Fruit fly (Drosophila melanogaster) whole organism, pupa: ENCODE results near the gene sro.

Source experiments
- CG12605 ChIP-seq: fragments of 200-800 bp; sonication (Bioruptor generic); IDR thresholded peaks from 2 replicates; pipeline ENCODE4 v1.3.6; 2022; ENCODE audit warnings: missing biosample characterization, missing genetic modification characterization
- CG17806 ChIP-seq: fragments of 200-800 bp; sonication (Bioruptor generic); optimal IDR thresholded peaks from 2 replicates; lab custom pipeline; 2018; ENCODE audit warnings: missing biosample characterization, mild to moderate bottlenecking, missing genetic modification characterization, moderate library complexity
- CG32121 ChIP-seq: fragments of 200-800 bp; sonication (Bioruptor generic); IDR thresholded peaks from 2 replicates; pipeline ENCODE4 v1.3.6; 2022; ENCODE audit warnings: missing biosample characterization, missing genetic modification characterization
- CG8301 ChIP-seq: fragments of 200-800 bp; sonication (Bioruptor generic); optimal IDR thresholded peaks from 2 replicates; lab custom pipeline; 2018; ENCODE audit warnings: missing biosample characterization, mild to moderate bottlenecking, missing genetic modification characterization
- gl ChIP-seq: fragments of 200-800 bp; sonication (Bioruptor generic); optimal IDR thresholded peaks from 2 replicates; lab custom pipeline; 2018; ENCODE audit warnings: missing biosample characterization, mild to moderate bottlenecking, missing genetic modification characterization
- rn ChIP-seq: fragments of 200-800 bp; sonication (Bioruptor generic); IDR thresholded peaks from 2 replicates; pipeline ENCODE4 v1.3.6; 2022; ENCODE audit warnings: missing biosample characterization, missing genetic modification characterization

DNA sequence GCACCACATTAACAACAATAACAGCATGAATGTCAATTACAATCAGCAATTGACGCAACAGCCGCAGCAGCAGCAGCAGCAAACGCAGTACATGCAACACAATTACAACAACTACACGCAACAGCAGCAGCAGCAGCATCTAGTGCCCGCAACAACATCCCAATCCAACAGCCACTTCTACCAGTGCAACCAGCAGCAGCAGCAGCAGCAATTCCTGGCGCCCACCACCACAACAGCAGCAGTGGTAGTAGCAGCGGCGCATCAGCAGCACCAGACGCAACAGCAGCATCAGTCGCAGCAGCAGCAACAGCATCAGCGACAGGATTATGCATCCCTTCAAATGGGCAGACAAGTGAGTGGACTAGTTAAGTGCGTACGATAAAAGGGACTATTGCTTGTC is 27.2 kb upstream of the sro start:
- TF ChIP-seq rn (GFP tag; lab: Robert Waterston, UW) (no peak), CG32121 (no peak), CG17806 (tag; lab: Kevin White, UChicago) (no peak), gl (tag; lab: Kevin White, UChicago) (no peak), CG12605 (GFP tag; lab: Robert Waterston, UW) (no peak), CG8301 (no peak)
